Worm (Caenorhabditis elegans) whole organism, young adult: ENCODE results near the gene igcm-4.

ENCODE experiments used
- B0336.3 ChIP-seq: fragments of 200-800 bp; sonication (Bioruptor generic); IDR thresholded peaks from 2 replicates; pipeline ENCODE4 v1.3.6; 2022; ENCODE audit warnings: missing genetic modification characterization, missing compliant biosample characterization
- F39B2.1 ChIP-seq: fragments of 200-800 bp; sonication (Bioruptor generic); IDR thresholded peaks from 2 replicates; pipeline ENCODE4 v1.3.6; 2022; ENCODE audit warnings: missing genetic modification reagents, missing genetic modification characterization, missing compliant biosample characterization
- F55B11.4 ChIP-seq: sonication (generic microtip); optimal IDR thresholded peaks from 2 replicates; lab custom pipeline; 2016; ENCODE audit warnings: missing compliant biosample characterization, missing genetic modification characterization, borderline replicate concordance; ENCODE audit not compliant: insufficient read depth
- K11D2.4 ChIP-seq: fragments of 200-800 bp; sonication (Bioruptor generic); IDR thresholded peaks from 2 replicates; pipeline ENCODE4 v1.3.6; 2022; ENCODE audit warnings: missing genetic modification reagents, missing genetic modification characterization, missing compliant biosample characterization
- Y53G8AR.9 ChIP-seq: fragments of 200-800 bp; sonication (Bioruptor generic); conservative IDR thresholded peaks from 2 replicates; pipeline ENCODE4 v1.3.6; 2022; ENCODE audit warnings: missing genetic modification reagents, missing genetic modification characterization, missing compliant biosample characterization
- aptf-2 ChIP-seq: fragments of 200-800 bp; sonication (Bioruptor generic); conservative IDR thresholded peaks from 2 replicates; pipeline ENCODE4 v1.3.6; 2022; ENCODE audit warnings: missing genetic modification reagents, missing genetic modification characterization, missing compliant biosample characterization
- aptf-3 ChIP-seq: fragments of 200-800 bp; sonication (Bioruptor generic); IDR thresholded peaks from 2 replicates; pipeline ENCODE4 v1.3.6; 2022; ENCODE audit warnings: missing genetic modification characterization, missing compliant biosample characterization
- attf-5 ChIP-seq: fragments of 200-800 bp; sonication (Bioruptor generic); optimal IDR thresholded peaks from 2 replicates; lab custom pipeline; 2018; ENCODE audit warnings: mild to moderate bottlenecking, missing genetic modification characterization, missing compliant biosample characterization
- attf-6 ChIP-seq: fragments of 200-800 bp; sonication (Bioruptor generic); IDR thresholded peaks from 2 replicates; pipeline ENCODE4 v1.3.6; 2022; ENCODE audit warnings: missing genetic modification reagents, missing genetic modification characterization, missing compliant biosample characterization
- ccch-3 ChIP-seq: fragments of 200-800 bp; sonication (Bioruptor generic); optimal IDR thresholded peaks from 2 replicates; lab custom pipeline; 2018; ENCODE audit warnings: mild to moderate bottlenecking, missing genetic modification characterization, missing compliant biosample characterization
- ceh-100 ChIP-seq: fragments of 200-800 bp; sonication (Bioruptor generic); IDR thresholded peaks from 2 replicates; pipeline ENCODE4 v1.3.6; 2022; ENCODE audit warnings: missing genetic modification reagents, missing genetic modification characterization, missing compliant biosample characterization
- dox-1 ChIP-seq: fragments of 200-800 bp; sonication (Bioruptor generic); IDR thresholded peaks from 2 replicates; pipeline ENCODE4 v1.3.6; 2022; ENCODE audit warnings: missing genetic modification reagents, missing genetic modification characterization, missing compliant biosample characterization
- dpl-1 ChIP-seq: fragments of 150-350 bp; optimal IDR thresholded peaks from 2 replicates; lab custom pipeline; 2014; ENCODE audit warnings: missing biosample characterization, missing genetic modification reagents, missing genetic modification characterization
- egl-44 ChIP-seq: fragments of 200-800 bp; sonication (Bioruptor generic); IDR thresholded peaks from 2 replicates; pipeline ENCODE4 v1.3.6; 2022; ENCODE audit warnings: missing genetic modification reagents, missing genetic modification characterization, missing compliant biosample characterization
- egrh-3 ChIP-seq: fragments of 200-800 bp; sonication (Bioruptor generic); IDR thresholded peaks from 2 replicates; pipeline ENCODE4 v1.3.6; 2022; ENCODE audit warnings: missing genetic modification reagents, missing genetic modification characterization, missing compliant biosample characterization
- ekl-4 ChIP-seq: fragments of 200-800 bp; sonication (Bioruptor generic); IDR thresholded peaks from 2 replicates; pipeline ENCODE4 v1.3.6; 2022; ENCODE audit warnings: missing genetic modification reagents, missing genetic modification characterization, missing compliant biosample characterization
- hlh-26 ChIP-seq: fragments of 200-800 bp; sonication (Bioruptor generic); conservative IDR thresholded peaks from 2 replicates; pipeline ENCODE4 v1.3.6; 2022; ENCODE audit warnings: missing genetic modification reagents, missing genetic modification characterization, missing compliant biosample characterization
- hmg-1.2 ChIP-seq: fragments of 200-800 bp; sonication (Bioruptor generic); IDR thresholded peaks from 2 replicates; pipeline ENCODE4 v1.3.6; 2022; ENCODE audit warnings: missing genetic modification reagents, missing genetic modification characterization, missing compliant biosample characterization
- hmg-20 ChIP-seq: fragments of 200-800 bp; sonication (Bioruptor generic); IDR thresholded peaks from 2 replicates; pipeline ENCODE4 v1.3.6; 2022; ENCODE audit warnings: missing genetic modification reagents, missing genetic modification characterization, missing compliant biosample characterization
- hsf-1 ChIP-seq: fragments of 200-800 bp; sonication (Bioruptor generic); IDR thresholded peaks from 2 replicates; pipeline ENCODE4 v1.3.6; 2022; ENCODE audit warnings: missing genetic modification reagents, missing genetic modification characterization, missing compliant biosample characterization
- let-526 ChIP-seq: fragments of 200-800 bp; sonication (Bioruptor generic); IDR thresholded peaks from 2 replicates; pipeline ENCODE4 v1.3.6; 2022; ENCODE audit warnings: missing genetic modification reagents, missing genetic modification characterization, missing compliant biosample characterization
- lin-26 ChIP-seq: fragments of 200-800 bp; sonication (Bioruptor generic); IDR thresholded peaks from 2 replicates; pipeline ENCODE4 v1.3.6; 2022; ENCODE audit warnings: missing genetic modification reagents, missing genetic modification characterization, missing compliant biosample characterization
- lin-40 ChIP-seq: sonication (generic microtip); optimal IDR thresholded peaks from 2 replicates; lab custom pipeline; 2016; ENCODE audit warnings: missing genetic modification characterization, mild to moderate bottlenecking, missing compliant biosample characterization, missing genotype, missing genetic modification reagents
- madf-8 ChIP-seq: fragments of 200-800 bp; sonication (Bioruptor generic); conservative IDR thresholded peaks from 2 replicates; pipeline ENCODE4 v1.3.6; 2022; ENCODE audit warnings: missing genetic modification reagents, missing genetic modification characterization, missing compliant biosample characterization
- mxl-1 ChIP-seq: sonication (generic microtip); optimal IDR thresholded peaks from 2 replicates; lab custom pipeline; 2016; ENCODE audit warnings: missing genetic modification characterization, missing compliant biosample characterization
- nfya-1 ChIP-seq: sonication (generic microtip); optimal IDR thresholded peaks from 2 replicates; lab custom pipeline; 2017; ENCODE audit warnings: antibody characterized with exemption, missing compliant biosample characterization, missing genetic modification characterization, borderline replicate concordance; ENCODE audit not compliant: insufficient read depth
- nfya-2 ChIP-seq: fragments of 200-800 bp; sonication (Bioruptor generic); IDR thresholded peaks from 2 replicates; pipeline ENCODE4 v1.3.6; 2022; ENCODE audit warnings: missing genetic modification reagents, missing genetic modification characterization, missing compliant biosample characterization
- nfyb-1 ChIP-seq: fragments of 200-800 bp; sonication (Bioruptor generic); IDR thresholded peaks from 2 replicates; pipeline ENCODE4 v1.3.6; 2022; ENCODE audit warnings: missing genetic modification reagents, missing genetic modification characterization, missing compliant biosample characterization
- nhr-120 ChIP-seq: fragments of 200-800 bp; sonication (Bioruptor generic); IDR thresholded peaks from 2 replicates; pipeline ENCODE4 v1.3.6; 2022; ENCODE audit warnings: missing genetic modification characterization, missing compliant biosample characterization
- nhr-27 ChIP-seq: fragments of 200-800 bp; sonication (Bioruptor generic); optimal IDR thresholded peaks from 2 replicates; lab custom pipeline; 2018; ENCODE audit warnings: mild to moderate bottlenecking, missing genetic modification characterization, moderate library complexity, missing compliant biosample characterization
- nhr-80 ChIP-seq: sonication (generic microtip); optimal IDR thresholded peaks from 2 replicates; lab custom pipeline; 2016; ENCODE audit warnings: missing genetic modification characterization, missing compliant biosample characterization
- rcor-1 ChIP-seq: fragments of 200-800 bp; sonication (Bioruptor generic); IDR thresholded peaks from 2 replicates; pipeline ENCODE4 v1.3.6; 2022; ENCODE audit warnings: missing genetic modification reagents, missing genetic modification characterization, missing compliant biosample characterization
- sdz-38 ChIP-seq: sonication (generic microtip); optimal IDR thresholded peaks from 2 replicates; lab custom pipeline; 2016; ENCODE audit warnings: missing genotype, missing genetic modification characterization, missing compliant biosample characterization
- snpc-1.1 ChIP-seq: sonication (generic microtip); optimal IDR thresholded peaks from 2 replicates; lab custom pipeline; 2017; ENCODE audit warnings: missing genetic modification characterization, mild to moderate bottlenecking, missing compliant biosample characterization, antibody characterized with exemption, moderate library complexity, missing genotype, missing genetic modification reagents; ENCODE audit not compliant: insufficient read depth
- unc-130 ChIP-seq: sonication (generic microtip); optimal IDR thresholded peaks from 2 replicates; lab custom pipeline; 2016; ENCODE audit warnings: missing genetic modification reagents, missing genetic modification characterization, missing compliant biosample characterization
- unc-62 ChIP-seq: fragments of 150-350 bp; optimal IDR thresholded peaks from 2 replicates; lab custom pipeline; 2014; ENCODE audit warnings: missing biosample characterization, missing genetic modification reagents, missing genetic modification characterization
- xnd-1 ChIP-seq: sonication (generic microtip); optimal IDR thresholded peaks from 2 replicates; lab custom pipeline; 2016; ENCODE audit warnings: missing genotype, missing genetic modification reagents, missing genetic modification characterization, missing compliant biosample characterization
- zfh-2 ChIP-seq: fragments of 200-800 bp; sonication (Bioruptor generic); conservative IDR thresholded peaks from 2 replicates; pipeline ENCODE4 v1.3.6; 2022; ENCODE audit warnings: missing genetic modification reagents, missing genetic modification characterization, missing compliant biosample characterization
- zim-3 ChIP-seq: sonication (generic microtip); optimal IDR thresholded peaks from 2 replicates; lab custom pipeline; 2017; ENCODE audit warnings: mild to moderate bottlenecking, missing genetic modification characterization, moderate library complexity, missing compliant biosample characterization
- ztf-18 ChIP-seq: sonication (generic microtip); optimal IDR thresholded peaks from 2 replicates; lab custom pipeline; 2016; ENCODE audit warnings: missing genotype, mild to moderate bottlenecking, missing genetic modification characterization, missing compliant biosample characterization
- ztf-26 ChIP-seq: sonication (generic microtip); optimal IDR thresholded peaks from 2 replicates; lab custom pipeline; 2017; ENCODE audit warnings: missing genetic modification characterization, missing compliant biosample characterization
- ztf-3 ChIP-seq: fragments of 200-800 bp; sonication (Bioruptor generic); optimal IDR thresholded peaks from 2 replicates; lab custom pipeline; 2018; ENCODE audit warnings: mild to moderate bottlenecking, missing genetic modification characterization, missing compliant biosample characterization
- ztf-6 ChIP-seq: fragments of 200-800 bp; sonication (Bioruptor generic); IDR thresholded peaks from 2 replicates; pipeline ENCODE4 v1.3.6; 2022; ENCODE audit warnings: missing genetic modification reagents, missing genetic modification characterization, missing compliant biosample characterization

Gene igcm-4

ce11 chrX:2046124-2046722 lies at the start of gene igcm-4:
TSS of gene igcm-4 (minus strand) at chrX:2046360.
- TF ChIP-seq rcor-1 (GFP tag; lab: Robert Waterston, UW) (no peak), madf-8 (no peak), egl-44 (GFP tag; lab: Robert Waterston, UW) (peak; percentile 49; the same call in 1 of the 2 replicates), unc-62 (GFP tag; lab: Kevin White, UChicago) (peak; percentile 79), nfyb-1 (0 out of 2 replicates have a peak, but pooled peaks have one; percentile 37)

DNA sequence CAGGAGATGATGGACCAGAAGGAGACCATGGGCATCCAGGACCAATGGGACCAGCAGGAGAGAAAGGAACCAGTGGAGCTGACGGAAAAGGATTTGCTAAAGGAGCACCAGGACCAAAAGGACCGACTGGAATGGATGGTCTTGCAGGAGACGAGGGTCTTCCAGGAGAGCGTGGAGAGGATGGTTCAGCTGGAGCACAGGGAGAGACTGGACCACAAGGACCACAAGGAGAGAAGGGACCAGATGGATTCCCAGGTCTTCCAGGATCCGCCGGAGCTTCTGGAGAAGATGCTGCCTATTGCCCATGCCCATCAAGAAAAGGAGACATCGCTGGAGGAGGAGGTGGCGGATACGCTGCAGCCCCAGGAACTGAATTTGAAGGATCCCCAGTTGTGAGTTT lies 47.9 kb upstream of the igcm-4 start:
- TF ChIP-seq B0336.3 = no peak
- TF ChIP-seq egrh-3 (GFP tag; lab: Robert Waterston, UW) = peak; percentile 31; the same call in 1 of the 2 replicates
- TF ChIP-seq aptf-3 (GFP tag; lab: Robert Waterston, UW) = no peak
- TF ChIP-seq zfh-2 = 0 out of 2 replicates have a peak, but pooled peaks have one; percentile 21

DNA sequence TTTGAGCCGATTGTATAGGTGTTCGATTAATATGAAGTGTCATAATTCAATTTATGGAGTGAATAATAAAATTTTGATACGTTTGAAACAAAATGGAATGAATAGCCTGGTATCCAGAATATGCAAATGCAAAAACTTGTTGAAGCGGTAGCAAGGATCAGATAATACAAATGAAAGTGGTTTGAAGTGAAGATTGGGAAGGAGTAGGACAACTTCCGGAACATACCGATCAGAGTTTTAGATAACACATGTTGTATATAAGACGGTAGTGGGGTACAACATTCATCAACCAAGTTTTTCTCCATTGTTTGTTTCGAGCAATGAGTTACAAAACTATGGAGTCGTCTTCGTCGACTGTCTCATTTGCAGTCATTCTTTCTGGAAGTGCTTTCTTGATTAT lies 47.0 kb upstream of the igcm-4 start, which contains the start of gene col-164:
col-164 (plus strand) TSS at position 301 of the 400 bp plus-strand sequence.
- no peak for TF ChIP-seq dpl-1 (GFP tag; lab: Kevin White, UChicago)
- TF ChIP-seq hmg-20 (GFP tag; lab: Robert Waterston, UW) = no peak
- TF ChIP-seq nhr-27 (tag; lab: Kevin White, UChicago) = no peak
- no peak for TF ChIP-seq ccch-3 (GFP tag; lab: Kevin White, UChicago)
- TF ChIP-seq F39B2.1 = no peak

DNA sequence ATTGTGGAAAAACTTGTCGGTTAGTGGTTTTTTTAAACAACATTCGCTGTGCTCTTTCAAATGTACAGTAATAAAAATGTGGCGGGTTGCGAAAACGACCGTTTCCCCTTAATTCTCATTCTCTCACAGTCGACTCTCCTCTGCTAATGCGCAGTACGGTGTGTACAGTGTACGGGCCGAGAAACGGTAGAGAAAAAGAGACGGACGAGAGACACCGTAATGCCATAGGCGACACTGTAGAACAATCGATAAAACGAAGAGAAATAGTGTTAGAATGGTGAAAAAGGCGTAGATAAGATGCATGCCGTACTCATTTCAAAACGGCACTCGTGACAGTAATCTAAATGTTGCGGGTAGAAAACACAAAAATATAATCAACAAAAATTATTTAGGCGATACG lies 44.3 kb upstream of the igcm-4 start:
- no peak for TF ChIP-seq lin-26 (GFP tag; lab: Robert Waterston, UW)
- peak; percentile 15 for TF ChIP-seq lin-40
- TF ChIP-seq nfya-1 (tag; lab: Kevin White, UChicago) = no peak
- TF ChIP-seq unc-62 (GFP tag; lab: Kevin White, UChicago) = peak; percentile 3
- no peak for TF ChIP-seq unc-130 (GFP tag; lab: Kevin White, UChicago)
- TF ChIP-seq hsf-1 (GFP tag; lab: Robert Waterston, UW) = no peak
- TF ChIP-seq sdz-38 (tag; lab: Kevin White, UChicago) = no peak
- no peak for TF ChIP-seq ekl-4 (GFP tag; lab: Robert Waterston, UW)
- no peak for TF ChIP-seq ceh-100 (GFP tag; lab: Robert Waterston, UW)
- TF ChIP-seq Y53G8AR.9 (GFP tag; lab: Robert Waterston, UW) = no peak
- TF ChIP-seq ztf-18 (tag; lab: Kevin White, UChicago) = no peak
- no peak for TF ChIP-seq dox-1 (GFP tag; lab: Robert Waterston, UW)
- no peak for TF ChIP-seq F55B11.4 (tag; lab: Kevin White, UChicago)
- TF ChIP-seq rcor-1 (GFP tag; lab: Robert Waterston, UW) = no peak
- TF ChIP-seq hmg-1.2 (GFP tag; lab: Robert Waterston, UW) = peak; percentile 46; the same call in 1 of the 2 replicates
- TF ChIP-seq zim-3 (tag; lab: Kevin White, UChicago) = no peak
- TF ChIP-seq attf-5 = peak; percentile 42
- no peak for TF ChIP-seq xnd-1 (tag; lab: Kevin White, UChicago)
- no peak for TF ChIP-seq nhr-120 (GFP tag; lab: Robert Waterston, UW)
- peak; percentile 1 for TF ChIP-seq ztf-26 (tag; lab: Kevin White, UChicago)
- peak; percentile 24; the same call in 1 of the 2 replicates for TF ChIP-seq B0336.3
- no peak for TF ChIP-seq mxl-1 (tag; lab: Kevin White, UChicago)
- TF ChIP-seq nhr-80 (tag; lab: Kevin White, UChicago) = peak; percentile 64
- TF ChIP-seq ztf-6 = no peak
- no peak for TF ChIP-seq hlh-26 (GFP tag; lab: Robert Waterston, UW)
- TF ChIP-seq snpc-1.1 (tag; lab: Kevin White, UChicago) = no peak
- no peak for TF ChIP-seq nfya-2 (GFP tag; lab: Robert Waterston, UW)
- no peak for TF ChIP-seq let-526 (GFP tag; lab: Robert Waterston, UW)
- TF ChIP-seq aptf-2 (GFP tag; lab: Robert Waterston, UW) = no peak
- no peak for TF ChIP-seq K11D2.4 (GFP tag; lab: Robert Waterston, UW)
- no peak for TF ChIP-seq ztf-3
- TF ChIP-seq attf-6 = no peak
